Worm (Caenorhabditis elegans) whole organism, L4/young adult: ENCODE data around the gene T27E4.5.

Source experiments
- W03F9.2 ChIP-seq: fragments of 150-350 bp; optimal IDR thresholded peaks from 2 replicates; lab custom pipeline; 2014; ENCODE audit warnings: missing biosample characterization, missing genetic modification characterization
- dao-5 ChIP-seq: sonication (generic microtip); optimal IDR thresholded peaks from 2 replicates; lab custom pipeline; 2016; ENCODE audit warnings: missing genotype, missing genetic modification characterization, moderate library complexity, missing compliant biosample characterization
- him-1 ChIP-seq: sonication (generic microtip); optimal IDR thresholded peaks from 2 replicates; lab custom pipeline; 2016; ENCODE audit warnings: missing genotype, missing genetic modification reagents, missing genetic modification characterization, missing compliant biosample characterization

ce11 chrV:9095613-9096317 is 26.2 kb upstream of the T27E4.5 start, which contains the start of gene F21C10.10:
- TF ChIP-seq W03F9.2 (tag; lab: Kevin White, UChicago) (peak; percentile 32), him-1 (no peak), dao-5 (tag; lab: Kevin White, UChicago) (no peak)
